Fruit fly (Drosophila melanogaster) whole organism, wandering third instar larva: ENCODE results near the gene Sfp23F.

Source experiments
- CrebA ChIP-seq: fragments of 200-800 bp; sonication (Bioruptor generic); optimal IDR thresholded peaks from 2 replicates; lab custom pipeline; 2016; ENCODE audit warnings: missing biosample characterization, mild to moderate bottlenecking, missing genetic modification characterization, borderline replicate concordance
- GATAd ChIP-seq: sonication (Bioruptor generic); optimal IDR thresholded peaks from 2 replicates; lab custom pipeline; 2016; ENCODE audit warnings: missing biosample characterization, missing genetic modification characterization
- Myc ChIP-seq: fragments of >200 bp; optimal IDR thresholded peaks from 2 replicates; lab custom pipeline; 2017
- OdsH ChIP-seq: fragments of 200-800 bp; sonication (Bioruptor generic); optimal IDR thresholded peaks from 2 replicates; lab custom pipeline; 2016; ENCODE audit warnings: missing biosample characterization, mild to moderate bottlenecking, missing genetic modification characterization
- Sp1 ChIP-seq: fragments of 200-800 bp; sonication (Bioruptor generic); optimal IDR thresholded peaks from 3 replicates; lab custom pipeline; 2019; ENCODE audit warnings: missing biosample characterization, mild to moderate bottlenecking, missing genetic modification characterization, moderate library complexity
- brk ChIP-seq: fragments of 200-800 bp; sonication (Bioruptor generic); optimal IDR thresholded peaks from 2 replicates; lab custom pipeline; 2016; ENCODE audit warnings: missing biosample characterization, mild to moderate bottlenecking, missing genetic modification characterization
- dmrt93B ChIP-seq: fragments of 200-800 bp; sonication (Bioruptor generic); optimal IDR thresholded peaks from 2 replicates; lab custom pipeline; 2018; ENCODE audit warnings: missing biosample characterization, mild to moderate bottlenecking, missing genetic modification characterization
- fru ChIP-seq: fragments of 200-800 bp; sonication (Bioruptor generic); optimal IDR thresholded peaks from 3 replicates; lab custom pipeline; 2016; ENCODE audit warnings: missing biosample characterization, mild to moderate bottlenecking, missing genetic modification characterization
- lola ChIP-seq: fragments of >200 bp; optimal IDR thresholded peaks from 2 replicates; lab custom pipeline; 2017; ENCODE audit warnings: missing biosample characterization, missing genetic modification characterization
- pan ChIP-seq: fragments of >200 bp; optimal IDR thresholded peaks from 2 replicates; lab custom pipeline; 2017
- sv ChIP-seq: fragments of 200-800 bp; sonication (Bioruptor generic); optimal IDR thresholded peaks from 3 replicates; lab custom pipeline; 2016; ENCODE audit warnings: missing biosample characterization, missing genetic modification characterization

- TF ChIP-seq lola (GFP tag; lab: Kevin White, UChicago), result no peak
- TF ChIP-seq fru (GFP tag; lab: Kevin White, UChicago), result peak; percentile 12
- peak; percentile 18 for TF ChIP-seq Sp1 (GFP tag; lab: Kevin White, UChicago)
- no peak for TF ChIP-seq brk
- no peak for TF ChIP-seq GATAd (GFP tag; lab: Kevin White, UChicago)
- no peak for TF ChIP-seq sv (GFP tag; lab: Kevin White, UChicago)
- no peak for TF ChIP-seq pan
- no peak for TF ChIP-seq CrebA (GFP tag; lab: Kevin White, UChicago)
- TF ChIP-seq Myc (lab: Kevin White, UChicago), result no peak
- TF ChIP-seq OdsH (GFP tag; lab: Kevin White, UChicago), result no peak
- no peak for TF ChIP-seq dmrt93B
Observed at dm6 chr2L:3369083-3369653, 18.4 kb downstream of the Sfp23F start.
